Fruit fly (Drosophila melanogaster) whole organism, embryonic: Measurements from ENCODE around the gene Evi5.
A peak's percentile ranks its signal among the peaks of the same experiment; 100 is the strongest.

Experiments used
- Atf6 ChIP-seq: fragments of 200-800 bp; sonication (Bioruptor generic); IDR thresholded peaks from 2 replicates; pipeline ENCODE4 v1.3.6; 2022; ENCODE audit warnings: missing biosample characterization, missing genetic modification characterization
- CG10366 ChIP-seq: fragments of 200-800 bp; sonication (Bioruptor generic); IDR thresholded peaks from 2 replicates; pipeline ENCODE4 v1.3.6; 2022; ENCODE audit warnings: missing biosample characterization, missing genetic modification characterization
- CG10565 ChIP-seq: fragments of 200-800 bp; sonication (Bioruptor generic); optimal IDR thresholded peaks from 3 replicates; lab custom pipeline; 2016; ENCODE audit warnings: missing biosample characterization, mild to moderate bottlenecking, missing genetic modification characterization
- CG11398 ChIP-seq: fragments of 200-800 bp; sonication (Bioruptor generic); optimal IDR thresholded peaks from 2 replicates; lab custom pipeline; 2016; ENCODE audit warnings: missing biosample characterization, missing genetic modification characterization
- CG1233 ChIP-seq: fragments of 200-800 bp; sonication (Bioruptor generic); optimal IDR thresholded peaks from 4 replicates; lab custom pipeline; 2018; ENCODE audit warnings: missing biosample characterization, mild to moderate bottlenecking, missing genetic modification characterization
- CG13123 ChIP-seq: fragments of 200-800 bp; sonication (Bioruptor generic); optimal IDR thresholded peaks from 2 replicates; lab custom pipeline; 2016; ENCODE audit warnings: missing biosample characterization, missing genetic modification characterization
- CG14014 ChIP-seq: fragments of 200-800 bp; sonication (Bioruptor generic); IDR thresholded peaks from 2 replicates; pipeline ENCODE4 v1.3.6; 2022; ENCODE audit warnings: missing biosample characterization, missing genetic modification characterization
- CG16863 ChIP-seq: fragments of 200-800 bp; sonication (Bioruptor generic); optimal IDR thresholded peaks from 3 replicates; lab custom pipeline; 2016; ENCODE audit warnings: missing biosample characterization, missing genetic modification characterization
- CG17385 ChIP-seq: fragments of 200-800 bp; sonication (Bioruptor generic); optimal IDR thresholded peaks from 3 replicates; lab custom pipeline; 2018; ENCODE audit warnings: missing biosample characterization, mild to moderate bottlenecking, missing genetic modification characterization
- CG18262 ChIP-seq: fragments of 200-800 bp; optimal IDR thresholded peaks from 3 replicates; lab custom pipeline; 2019; ENCODE audit warnings: missing biosample characterization, mild to moderate bottlenecking, missing genetic modification characterization, moderate library complexity
- CG2199 ChIP-seq: fragments of 200-800 bp; sonication (Bioruptor generic); IDR thresholded peaks from 3 replicates; pipeline ENCODE4 v1.3.6; 2022; ENCODE audit warnings: missing biosample characterization, missing genetic modification characterization
- CG2202 ChIP-seq: fragments of 200-800 bp; sonication (Bioruptor generic); optimal IDR thresholded peaks from 2 replicates; lab custom pipeline; 2018; ENCODE audit warnings: missing biosample characterization, mild to moderate bottlenecking, missing genetic modification characterization
- CG42726 ChIP-seq: fragments of 200-800 bp; sonication (Bioruptor generic); IDR thresholded peaks from 2 replicates; pipeline ENCODE4 v1.3.6; 2022; ENCODE audit warnings: missing biosample characterization, missing genetic modification characterization; ENCODE audit not compliant: partially characterized antibody
- CG6854 ChIP-seq: fragments of 200-800 bp; sonication (Bioruptor generic); optimal IDR thresholded peaks from 3 replicates; lab custom pipeline; 2017; ENCODE audit warnings: missing biosample characterization, mild to moderate bottlenecking, missing genetic modification characterization
- CG7987 ChIP-seq: fragments of 200-800 bp; sonication (Bioruptor generic); optimal IDR thresholded peaks from 2 replicates; lab custom pipeline; 2018; ENCODE audit warnings: missing biosample characterization, mild to moderate bottlenecking, missing genetic modification characterization, moderate library complexity
- CG8290 ChIP-seq, 3 experiments: fragments of 200-800 bp; sonication (Bioruptor generic); optimal IDR thresholded peaks; 2 replicates each; lab custom pipeline; 2016 to 2019; ENCODE audit warnings: missing biosample characterization in 3 of 3, missing genetic modification characterization in 3 of 3, mild to moderate bottlenecking in 2 of 3, moderate library complexity in 1 of 3
- CG8944 ChIP-seq: fragments of 200-800 bp; sonication (Bioruptor generic); optimal IDR thresholded peaks from 3 replicates; lab custom pipeline; 2016; ENCODE audit warnings: missing biosample characterization, missing genetic modification characterization
- CrebB ChIP-seq: fragments of 200-800 bp; sonication (Bioruptor generic); optimal IDR thresholded peaks from 3 replicates; lab custom pipeline; 2018; ENCODE audit warnings: missing biosample characterization, mild to moderate bottlenecking, missing genetic modification characterization
- Dip3 ChIP-seq: fragments of 200-800 bp; sonication (Bioruptor generic); optimal IDR thresholded peaks from 3 replicates; lab custom pipeline; 2016; ENCODE audit warnings: missing biosample characterization, missing genetic modification characterization
- Drgx ChIP-seq: fragments of 200-800 bp; sonication (Bioruptor generic); IDR thresholded peaks from 2 replicates; pipeline ENCODE4 v1.3.6; 2022; ENCODE audit warnings: missing biosample characterization, missing genetic modification characterization
- Gug ChIP-seq: fragments of 200-800 bp; sonication (Bioruptor generic); IDR thresholded peaks from 4 replicates; pipeline ENCODE4 v1.3.6; 2022; ENCODE audit warnings: missing biosample characterization, missing genetic modification characterization
- HLH3B ChIP-seq: fragments of 200-800 bp; sonication (Bioruptor generic); IDR thresholded peaks from 2 replicates; pipeline ENCODE4 v1.3.6; 2022; ENCODE audit warnings: missing biosample characterization, missing genetic modification characterization
- MTF-1 ChIP-seq: fragments of 200-800 bp; sonication (Bioruptor generic); optimal IDR thresholded peaks from 2 replicates; lab custom pipeline; 2018; ENCODE audit warnings: missing biosample characterization, mild to moderate bottlenecking, missing genetic modification characterization, borderline replicate concordance
- NK7.1 ChIP-seq: fragments of 200-800 bp; sonication (Bioruptor generic); optimal IDR thresholded peaks from 3 replicates; lab custom pipeline; 2016; ENCODE audit warnings: missing biosample characterization, missing genetic modification characterization
- Nf-YA ChIP-seq: fragments of 200-800 bp; sonication (Bioruptor generic); IDR thresholded peaks from 2 replicates; pipeline ENCODE4 v1.3.6; 2022; ENCODE audit warnings: missing biosample characterization, missing genetic modification characterization
- PHDP ChIP-seq: fragments of 200-800 bp; sonication (Bioruptor generic); optimal IDR thresholded peaks from 3 replicates; lab custom pipeline; 2018; ENCODE audit warnings: missing biosample characterization, mild to moderate bottlenecking, missing genetic modification characterization, moderate library complexity
- Pdp1 ChIP-seq, 2 experiments: fragments of 200-800 bp; sonication (Bioruptor generic); optimal IDR thresholded peaks; 3 replicates each; lab custom pipeline; 2016; ENCODE audit warnings: missing biosample characterization in 2 of 2, missing genetic modification characterization in 2 of 2, mild to moderate bottlenecking in 1 of 2, moderate library complexity in 1 of 2
- Rfx ChIP-seq: fragments of 200-800 bp; sonication (Bioruptor generic); IDR thresholded peaks from 2 replicates; pipeline ENCODE4 v1.3.6; 2022; ENCODE audit warnings: missing biosample characterization, missing genetic modification characterization
- Sin3A ChIP-seq: fragments of >200 bp; optimal IDR thresholded peaks from 2 replicates; lab custom pipeline; 2018
- Taf1 ChIP-seq: fragments of 200-800 bp; sonication (Bioruptor generic); IDR thresholded peaks from 2 replicates; pipeline ENCODE4 v1.3.6; 2022; ENCODE audit warnings: missing biosample characterization, missing genetic modification characterization
- ac ChIP-seq: fragments of 200-800 bp; sonication (Bioruptor generic); optimal IDR thresholded peaks from 3 replicates; lab custom pipeline; 2017; ENCODE audit warnings: missing biosample characterization, mild to moderate bottlenecking, missing genetic modification characterization
- ase ChIP-seq: fragments of 200-800 bp; sonication (Bioruptor generic); IDR thresholded peaks from 3 replicates; pipeline ENCODE4 v1.3.6; 2022; ENCODE audit warnings: missing biosample characterization, missing genetic modification characterization
- ash1 ChIP-seq: fragments of 200-800 bp; sonication (Bioruptor generic); optimal IDR thresholded peaks from 2 replicates; lab custom pipeline; 2018; ENCODE audit warnings: missing biosample characterization, mild to moderate bottlenecking, missing genetic modification characterization
- bowl ChIP-seq: fragments of 200-800 bp; sonication (Bioruptor generic); IDR thresholded peaks from 2 replicates; pipeline ENCODE4 v1.3.6; 2022; ENCODE audit warnings: missing biosample characterization, missing genetic modification characterization
- btn ChIP-seq: fragments of 200-800 bp; sonication (Bioruptor generic); optimal IDR thresholded peaks from 2 replicates; lab custom pipeline; 2016; ENCODE audit warnings: missing biosample characterization, missing genetic modification characterization
- dmrt11E ChIP-seq: fragments of 200-800 bp; sonication (Bioruptor generic); optimal IDR thresholded peaks from 3 replicates; lab custom pipeline; 2018; ENCODE audit warnings: missing biosample characterization, mild to moderate bottlenecking, missing genetic modification characterization, moderate library complexity
- hkb ChIP-seq, 2 experiments: fragments of 200-800 bp in 1 of 2; fragments of >200 bp in 1 of 2; sonication (Bioruptor generic) in 1 of 2; IDR thresholded peaks in 1 of 2; optimal IDR thresholded peaks in 1 of 2; 2 replicates each; pipeline versions ENCODE4 v1.3.6 to Lab custom; 2017 to 2022; ENCODE audit warnings: missing biosample characterization in 1 of 2, missing genetic modification characterization in 1 of 2
- insv ChIP-seq, 2 experiments: fragments of 200-800 bp; sonication (Bioruptor generic); optimal IDR thresholded peaks; 3 replicates each; lab custom pipeline; 2016 to 2018; ENCODE audit warnings: missing biosample characterization in 2 of 2, missing genetic modification characterization in 2 of 2
- jigr1 ChIP-seq: fragments of 200-800 bp; sonication (Bioruptor generic); IDR thresholded peaks from 3 replicates; pipeline ENCODE4 v1.3.6; 2022; ENCODE audit warnings: missing biosample characterization, missing genetic modification characterization
- klu ChIP-seq: fragments of 200-800 bp; sonication (Bioruptor generic); IDR thresholded peaks from 2 replicates; pipeline ENCODE4 v1.3.6; 2022; ENCODE audit warnings: missing biosample characterization, missing genetic modification characterization
- odd ChIP-seq: fragments of 200-800 bp; sonication (Bioruptor generic); optimal IDR thresholded peaks from 2 replicates; lab custom pipeline; 2017; ENCODE audit warnings: missing biosample characterization, mild to moderate bottlenecking, missing genetic modification characterization
- pb ChIP-seq: fragments of 200-800 bp; sonication (Bioruptor generic); optimal IDR thresholded peaks from 3 replicates; lab custom pipeline; 2016; ENCODE audit warnings: missing biosample characterization, missing genetic modification characterization
- pnt ChIP-seq: fragments of 200-800 bp; sonication (Bioruptor generic); optimal IDR thresholded peaks from 3 replicates; lab custom pipeline; 2016; ENCODE audit warnings: missing biosample characterization, missing genetic modification characterization
- sd ChIP-seq: fragments of 200-800 bp; sonication (Bioruptor generic); optimal IDR thresholded peaks from 3 replicates; lab custom pipeline; 2018; ENCODE audit warnings: missing biosample characterization, mild to moderate bottlenecking, missing genetic modification characterization, moderate library complexity
- shn ChIP-seq: fragments of 200-800 bp; sonication (Bioruptor generic); optimal IDR thresholded peaks from 3 replicates; lab custom pipeline; 2016; ENCODE audit warnings: missing biosample characterization, missing genetic modification characterization
- sima ChIP-seq: fragments of 200-800 bp; sonication (Bioruptor generic); optimal IDR thresholded peaks from 2 replicates; lab custom pipeline; 2016; ENCODE audit warnings: missing biosample characterization, missing genetic modification characterization
- tgo ChIP-seq: fragments of 200-800 bp; sonication (Bioruptor generic); IDR thresholded peaks from 3 replicates; pipeline ENCODE4 v1.3.6; 2022; ENCODE audit warnings: missing biosample characterization, missing genetic modification characterization
- tio ChIP-seq: fragments of 200-800 bp; sonication (Bioruptor generic); optimal IDR thresholded peaks from 2 replicates; lab custom pipeline; 2017; ENCODE audit warnings: missing biosample characterization, missing genetic modification characterization, inconsistent platforms
- wor ChIP-seq: fragments of 200-800 bp; sonication (Bioruptor generic); IDR thresholded peaks from 2 replicates; pipeline ENCODE4 v1.3.6; 2022; ENCODE audit warnings: missing biosample characterization, missing genetic modification characterization
- zfh1 ChIP-seq: fragments of 200-800 bp; sonication (Bioruptor generic); IDR thresholded peaks from 3 replicates; pipeline ENCODE4 v1.3.6; 2022; ENCODE audit warnings: missing biosample characterization, missing genetic modification characterization

The Evi5 gene

DNA sequence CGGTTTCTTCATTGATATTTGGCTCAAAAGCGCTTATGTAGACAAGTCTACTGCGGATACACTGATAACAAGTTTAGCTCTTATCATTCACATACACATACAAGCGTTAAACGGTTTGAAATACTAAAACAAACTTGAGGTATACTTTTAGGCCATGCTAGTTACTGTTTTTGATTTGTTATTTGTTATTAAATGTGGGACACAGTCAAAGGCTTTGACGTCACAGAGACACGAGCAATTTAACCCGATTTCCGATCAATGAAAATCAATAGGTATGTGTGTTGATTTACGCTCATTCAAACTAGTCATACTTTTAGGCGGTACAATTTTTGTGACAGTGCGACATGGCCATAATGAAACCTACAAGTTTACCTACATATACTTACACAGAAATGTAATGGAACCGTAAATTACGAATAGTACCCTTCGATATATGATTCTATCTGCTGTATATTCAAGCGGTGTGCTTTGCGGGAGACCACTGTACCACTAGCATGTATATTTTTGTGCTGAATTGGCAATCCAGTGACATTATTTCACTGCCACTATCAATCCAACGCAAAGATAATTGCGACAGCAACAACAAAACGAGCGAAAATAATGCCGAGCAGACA lies 7.3 kb downstream of the Evi5 start (continued):
- peak; percentile 43; the same call in 1 of the 2 replicates for TF ChIP-seq Nf-YA
- TF ChIP-seq bowl (GFP tag; lab: Robert Waterston, UW) = no peak
- 0 out of 3 replicates have a peak, but pooled peaks have one; percentile 18 for TF ChIP-seq jigr1 (GFP tag; lab: Robert Waterston, UW)
- peak; percentile 23 for TF ChIP-seq btn (GFP tag; lab: Kevin White, UChicago)
- peak; percentile 68 for TF ChIP-seq NK7.1 (GFP tag; lab: Kevin White, UChicago)
- TF ChIP-seq pnt = peak; percentile 4
- peak; percentile 44 for TF ChIP-seq CG11398
- TF ChIP-seq CG18262 (tag; lab: Kevin White, UChicago) = peak; percentile 49
- peak; percentile 63 for TF ChIP-seq CG1233
- no peak for TF ChIP-seq ac (GFP tag; lab: Kevin White, UChicago)
- peak; percentile 71 for TF ChIP-seq CrebB (tag; lab: Kevin White, UChicago)
- TF ChIP-seq Gug (GFP tag; lab: Robert Waterston, UW) = peak; percentile 90
- peak; percentile 71 for TF ChIP-seq CG8944 (GFP tag; lab: Kevin White, UChicago)
- peak; percentile 20 for TF ChIP-seq CG7987 (GFP tag; lab: Kevin White, UChicago)
- TF ChIP-seq tgo (GFP tag; lab: Robert Waterston, UW) = peak; percentile 69; the same call in 2 of the 3 replicates
- peak; percentile 91 for TF ChIP-seq Taf1
- no peak for TF ChIP-seq CG2199
- no peak for TF ChIP-seq insv (GFP tag; optimal IDR thresholded peaks at IDR 0.05; lab: Kevin White, UChicago)
- TF ChIP-seq Sin3A (lab: Kevin White, UChicago) = no peak
- no peak for TF ChIP-seq dmrt11E (tag; lab: Kevin White, UChicago)
- peak; percentile 63 for TF ChIP-seq shn (GFP tag; lab: Kevin White, UChicago)
- TF ChIP-seq CG17385 (GFP tag; lab: Kevin White, UChicago) = peak; percentile 50
- peak; percentile 70; the same call in 2 of the 3 replicates for TF ChIP-seq zfh1 (GFP tag; lab: Robert Waterston, UW)
- no peak for TF ChIP-seq CG2202 (tag; lab: Kevin White, UChicago)
- peak; percentile 25 for TF ChIP-seq ash1 (GFP tag; lab: Kevin White, UChicago)
- TF ChIP-seq HLH3B (GFP tag; lab: Robert Waterston, UW) = peak; percentile 72
- TF ChIP-seq Dip3 (GFP tag; lab: Kevin White, UChicago) = peak; percentile 95
- peak; percentile 78 for TF ChIP-seq Atf6
- TF ChIP-seq klu (GFP tag; lab: Robert Waterston, UW) = peak; percentile 58
- no peak for TF ChIP-seq CG10565 (GFP tag; lab: Kevin White, UChicago)
- TF ChIP-seq CG14014 (GFP tag; lab: Robert Waterston, UW) = peak; percentile 85
- peak; percentile 78 for TF ChIP-seq CG10366 (GFP tag; lab: Robert Waterston, UW)
- peak; percentile 63 for TF ChIP-seq pb
- peak; percentile 82 for TF ChIP-seq PHDP
- TF ChIP-seq Pdp1 (GFP tag; optimal IDR thresholded peaks at IDR 0.05; lab: Kevin White, UChicago) = peak; percentile 44 to 64
- peak; percentile 68 for TF ChIP-seq CG16863 (GFP tag; lab: Kevin White, UChicago)
- TF ChIP-seq sd (tag; lab: Kevin White, UChicago) = peak; percentile 58
- no peak for TF ChIP-seq sima
- peak; percentile 87 for TF ChIP-seq Drgx (GFP tag; lab: Robert Waterston, UW)
- TF ChIP-seq wor (GFP tag; lab: Robert Waterston, UW) = no peak
- peak; percentile 31 for TF ChIP-seq CG13123 (GFP tag; lab: Kevin White, UChicago)
- TF ChIP-seq Rfx (GFP tag; lab: Robert Waterston, UW) = peak; percentile 95
- peak; percentile 19 for TF ChIP-seq odd (GFP tag; lab: Kevin White, UChicago)
- no peak for TF ChIP-seq CG42726
- TF ChIP-seq MTF-1 = peak; percentile 30
- TF ChIP-seq ase (GFP tag; lab: Robert Waterston, UW) = no peak; the same call in 2 of the 3 replicates
- peak; percentile 43 for TF ChIP-seq tio (GFP tag; lab: Kevin White, UChicago)
- TF ChIP-seq hkb (optimal IDR thresholded peaks at IDR 0.05; lab: Kevin White, UChicago) = no peak
- TF ChIP-seq hkb (GFP tag; IDR thresholded peaks at IDR 0.05; lab: Robert Waterston, UW) = peak; percentile 50; the same call in 1 of the 2 replicates
- TF ChIP-seq CG6854 (GFP tag; lab: Kevin White, UChicago) = peak; percentile 74
- TF ChIP-seq CG8290 (GFP tag; optimal IDR thresholded peaks at IDR 0.05; lab: Kevin White, UChicago) = no peak
- TF ChIP-seq CG8290 (tag; optimal IDR thresholded peaks at IDR 0.05; lab: Kevin White, UChicago) = peak in 1 of 2 experiments; percentile 99
